Worm (Caenorhabditis elegans) whole organism, L3 larva: ENCODE data around the gene nra-1.

Experiments
- ceh-16 ChIP-seq: sonication (generic microtip); optimal IDR thresholded peaks from 2 replicates; lab custom pipeline; 2017; ENCODE audit warnings: missing biosample characterization, missing genetic modification characterization
- lin-39 ChIP-seq: fragments of 150-350 bp; optimal IDR thresholded peaks from 2 replicates; lab custom pipeline; 2018; ENCODE audit warnings: missing biosample characterization, missing genetic modification reagents, missing genetic modification characterization
- nhr-237 ChIP-seq: fragments of 150-350 bp; optimal IDR thresholded peaks from 2 replicates; lab custom pipeline; 2014; ENCODE audit warnings: missing biosample characterization, missing genetic modification characterization
- nhr-28 ChIP-seq: fragments of 150-350 bp; optimal IDR thresholded peaks from 2 replicates; lab custom pipeline; 2014; ENCODE audit warnings: missing biosample characterization, missing genetic modification characterization
- unc-62 ChIP-seq: fragments of 150-350 bp; sonication (generic microtip); optimal IDR thresholded peaks from 4 replicates; lab custom pipeline; 2014; ENCODE audit warnings: missing biosample characterization, missing genetic modification reagents, missing genetic modification characterization

DNA sequence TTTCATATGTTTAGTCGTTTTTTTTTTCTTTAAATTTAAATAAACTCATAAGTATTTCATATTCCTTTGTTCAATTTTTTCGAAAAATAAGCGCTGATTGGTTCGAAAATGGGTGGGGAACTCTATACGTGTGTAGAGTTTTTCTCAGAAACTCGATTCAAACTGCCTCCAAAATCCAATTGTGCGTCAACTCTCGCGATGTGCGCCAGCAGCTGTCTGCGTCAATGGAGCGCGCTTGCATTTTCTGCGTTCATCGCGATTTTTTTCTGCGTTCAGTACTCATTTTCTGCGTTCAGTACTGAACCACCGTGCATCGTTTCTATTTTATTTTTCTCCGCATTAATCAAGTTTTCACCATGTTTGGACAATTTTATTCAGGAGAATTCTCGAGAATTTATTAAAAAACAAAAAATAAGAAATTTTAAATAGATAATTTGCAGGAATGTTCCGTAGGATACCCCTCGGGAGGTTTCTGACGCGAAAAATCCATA is 34.3 kb downstream of the nra-1 start, which contains the start of gene eelo-2:
- TF ChIP-seq lin-39 = peak; percentile 99
- TF ChIP-seq nhr-237 = peak; percentile 54
- TF ChIP-seq nhr-28 (tag; lab: Kevin White, UChicago) = peak; percentile 82
- peak; percentile 65 for TF ChIP-seq unc-62 (GFP tag; lab: Kevin White, UChicago)
- TF ChIP-seq ceh-16 (tag; lab: Kevin White, UChicago) = peak; percentile 35
